ENCODE assay signal across 1 worm cellular context in genomic region chrIV:11337021-11337420, ce11.
A peak's percentile ranks its signal among the peaks of the same experiment; 100 is the strongest.
TF ChIP-seq lines count a peak whose summit lies in the region.

Gene F54E12.2 (minus strand): TSS chrIV:11337184.

TF ChIP-seq in whole organism, young adult, 124 proteins besides CTCF, POLR2A, EP300 and RAD21 (continued from another document):
- TF ChIP-seq nfya-2 (GFP tag; IDR thresholded peaks at IDR 0.05; lab: Robert Waterston, UW) (no peak), athp-1 (tag; optimal IDR thresholded peaks at IDR 0.05; lab: Kevin White, UChicago) (peak; percentile 38), egrh-3 (GFP tag; IDR thresholded peaks at IDR 0.05; lab: Robert Waterston, UW) (no peak), lin-54 (GFP tag; optimal IDR thresholded peaks at IDR 0.05; lab: Kevin White, UChicago) (peak; percentile 82), aptf-3 (GFP tag; IDR thresholded peaks at IDR 0.05; lab: Robert Waterston, UW) (no peak), C06A6.2 (GFP tag; conservative IDR thresholded peaks at IDR 0.05; lab: Robert Waterston, UW) (no peak), hrde-1 (tag; optimal IDR thresholded peaks at IDR 0.05; lab: Kevin White, UChicago; ENCODE audit: borderline replicate concordance) (no peak), pha-4 (tag; optimal IDR thresholded peaks at IDR 0.05; lab: Kevin White, UChicago) (no peak), snpc-3.4 (tag; optimal IDR thresholded peaks at IDR 0.05; lab: Kevin White, UChicago) (peak; percentile 94), mxl-1 (tag; optimal IDR thresholded peaks at IDR 0.05; lab: Kevin White, UChicago) (no peak), F57C9.4 (tag; optimal IDR thresholded peaks at IDR 0.05; lab: Kevin White, UChicago) (no peak), atf-7 (tag; optimal IDR thresholded peaks at IDR 0.05; lab: Kevin White, UChicago) (no peak), F57A8.1 (GFP tag; optimal IDR thresholded peaks at IDR 0.05; lab: Kevin White, UChicago) (no peak), ztf-26 (tag; optimal IDR thresholded peaks at IDR 0.05; lab: Kevin White, UChicago) (no peak), repo-1 (tag; optimal IDR thresholded peaks at IDR 0.05; lab: Kevin White, UChicago) (no peak), attf-5 (GFP tag; optimal IDR thresholded peaks at IDR 0.05; lab: Kevin White, UChicago) (no peak), nhr-80 (tag; optimal IDR thresholded peaks at IDR 0.05; lab: Kevin White, UChicago) (no peak), B0035.1 (tag; optimal IDR thresholded peaks at IDR 0.05; lab: Kevin White, UChicago) (no peak), B0336.3 (GFP tag; IDR thresholded peaks at IDR 0.05; lab: Robert Waterston, UW) (no peak), rcor-1 (GFP tag; IDR thresholded peaks at IDR 0.05; lab: Robert Waterston, UW) (peak; percentile 88), mcd-1 (GFP tag; IDR thresholded peaks at IDR 0.05; lab: Robert Waterston, UW) (peak; percentile 57; the same call in 1 of the 2 replicates), ztf-18 (tag; optimal IDR thresholded peaks at IDR 0.05; lab: Kevin White, UChicago) (no peak), lsl-1 (GFP tag; optimal IDR thresholded peaks at IDR 0.05; lab: Kevin White, UChicago) (peak; percentile 97), cebp-2 (GFP tag; IDR thresholded peaks at IDR 0.05; lab: Robert Waterston, UW) (no peak), egl-18 (GFP tag; IDR thresholded peaks at IDR 0.05; lab: Robert Waterston, UW) (no peak), lin-40 (tag; optimal IDR thresholded peaks at IDR 0.05; lab: Kevin White, UChicago) (no peak), F55B11.4 (tag; optimal IDR thresholded peaks at IDR 0.05; lab: Kevin White, UChicago; ENCODE audit: borderline replicate concordance, insufficient read depth) (no peak), gei-17 (GFP tag; optimal IDR thresholded peaks at IDR 0.05; lab: Kevin White, UChicago) (no peak), let-526 (GFP tag; IDR thresholded peaks at IDR 0.05; lab: Robert Waterston, UW) (no peak), F37B4.10 (GFP tag; IDR thresholded peaks at IDR 0.05; lab: Robert Waterston, UW) (no peak), ceh-27 (GFP tag; optimal IDR thresholded peaks at IDR 0.05; lab: Kevin White, UChicago) (no peak), snpc-1.3 (tag; optimal IDR thresholded peaks at IDR 0.05; lab: Kevin White, UChicago; ENCODE audit: insufficient read depth) (peak; percentile 88), ztf-22 (GFP tag; optimal IDR thresholded peaks at IDR 0.05; lab: Kevin White, UChicago) (no peak), Y56A3A.18 (GFP tag; IDR thresholded peaks at IDR 0.05; lab: Robert Waterston, UW) (no peak), unc-62 (GFP tag; optimal IDR thresholded peaks at IDR 0.05; lab: Kevin White, UChicago) (no peak), F52B5.7 (tag; optimal IDR thresholded peaks at IDR 0.05; lab: Kevin White, UChicago) (no peak), ztf-3 (GFP tag; optimal IDR thresholded peaks at IDR 0.05; lab: Kevin White, UChicago) (no peak), tlf-1 (GFP tag; optimal IDR thresholded peaks at IDR 0.05; lab: Kevin White, UChicago) (peak; percentile 90), sdz-38 (tag; optimal IDR thresholded peaks at IDR 0.05; lab: Kevin White, UChicago) (no peak), rec-8 (tag; optimal IDR thresholded peaks at IDR 0.05; lab: Kevin White, UChicago) (no peak), K11D2.4 (GFP tag; IDR thresholded peaks at IDR 0.05; lab: Robert Waterston, UW) (no peak)
